Fruit fly (Drosophila melanogaster): ENCODE data around the gene vri.

Gene vri

DNA sequence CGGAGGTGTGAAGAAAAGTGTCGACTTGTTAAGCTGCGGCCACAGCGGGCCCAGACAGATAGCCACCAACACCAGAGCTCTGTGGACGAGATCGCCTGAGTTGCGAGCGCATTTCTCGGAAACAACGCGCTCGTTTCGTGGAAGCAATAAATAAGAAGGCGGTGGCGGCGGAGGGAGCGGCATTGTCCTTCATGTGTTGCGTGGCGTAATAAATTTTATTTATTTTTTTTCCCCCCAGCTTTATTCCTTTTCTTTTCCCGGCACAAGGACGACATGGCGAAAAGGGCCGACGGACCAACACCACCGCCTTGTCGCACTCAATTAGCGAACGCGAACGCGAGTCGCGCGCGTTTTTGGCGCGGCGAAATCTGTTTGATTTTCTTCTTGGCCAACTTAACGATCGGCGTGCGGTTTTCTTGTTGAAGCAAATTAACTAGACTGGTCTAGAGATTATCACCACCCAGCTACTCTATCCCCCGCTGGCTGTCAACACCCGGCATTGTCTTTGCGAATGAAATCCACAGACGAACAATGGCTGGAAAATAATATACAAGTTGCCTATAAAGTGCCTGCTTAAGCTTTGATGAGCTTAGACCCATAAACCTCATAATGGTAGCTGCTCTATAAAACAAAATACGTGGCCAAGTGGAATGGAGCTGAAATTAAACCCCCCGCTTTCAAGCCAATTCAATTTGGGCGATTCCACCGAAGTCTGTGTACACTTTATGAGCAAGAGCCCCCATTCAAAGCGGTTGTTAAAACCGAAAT is 29.5 kb upstream of the vri start:
- no peak for TF ChIP-seq CG17801 (GFP tag; optimal IDR thresholded peaks at IDR 0.05; ENCODE audit: partially characterized antibody)

DNA sequence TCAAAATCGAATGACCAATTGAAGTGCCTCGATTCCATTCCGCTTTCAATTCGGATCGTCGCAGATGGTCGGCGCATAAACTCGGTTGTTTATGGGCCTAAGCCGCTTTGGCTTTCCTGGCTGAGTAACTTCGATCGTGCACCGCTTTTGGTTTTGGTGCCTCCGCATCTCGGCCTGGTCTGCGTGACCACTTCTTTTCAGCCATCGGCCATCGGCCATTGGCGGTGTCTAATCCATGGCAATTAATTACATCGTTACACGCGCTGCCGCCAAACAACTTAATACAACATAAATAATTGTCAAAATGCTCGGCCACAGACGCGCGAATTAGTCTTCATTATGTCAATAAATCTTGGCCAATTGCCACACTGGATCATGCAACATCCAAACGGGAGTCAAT is 28.5 kb upstream of the vri start:
- TF ChIP-seq CG17801 (GFP tag; optimal IDR thresholded peaks at IDR 0.05; ENCODE audit: partially characterized antibody): no peak

dm6 chr2L:5261223-5261984 is 27.3 kb upstream of the vri start:
- TF ChIP-seq CG17801 (GFP tag; optimal IDR thresholded peaks at IDR 0.05; ENCODE audit: partially characterized antibody): no peak

DNA sequence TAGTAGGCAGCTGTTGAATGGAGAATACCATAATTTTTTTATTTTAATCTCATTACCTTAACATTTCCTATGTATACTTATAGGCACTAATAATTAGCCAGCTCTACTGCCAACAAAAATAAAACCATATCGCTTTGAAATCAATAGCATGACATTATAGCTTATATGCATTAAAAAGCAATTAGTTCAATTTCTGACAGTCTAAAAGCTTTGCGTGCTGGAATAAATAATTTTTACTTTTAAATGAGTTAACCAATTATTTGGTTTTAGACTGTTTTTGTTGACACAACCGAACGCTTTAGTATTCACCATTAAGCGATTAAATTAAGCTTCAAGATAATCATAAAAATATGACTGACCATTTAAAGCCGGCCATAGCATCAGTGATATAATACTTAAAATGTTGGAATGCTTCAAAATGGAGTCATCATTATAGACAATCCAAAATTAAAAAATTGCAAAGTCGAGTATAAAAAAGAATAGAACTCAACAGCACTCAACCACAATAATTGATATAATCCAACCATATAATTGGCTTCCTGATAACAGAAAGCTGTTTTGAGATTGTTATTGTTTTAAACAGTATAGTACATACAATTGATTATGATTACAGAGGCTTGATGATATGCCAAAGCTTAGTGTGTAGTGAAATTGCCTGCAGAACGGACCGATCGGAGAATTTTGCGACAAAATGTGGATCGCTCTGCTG is 25.2 kb upstream of the vri start, which contains the start of gene Cyp4ac1:
Gene Cyp4ac1 (plus strand): TSS at position 659 of the 709 bp plus-strand sequence.
- TF ChIP-seq CG17801 (GFP tag; optimal IDR thresholded peaks at IDR 0.05; ENCODE audit: partially characterized antibody): no peak

DNA sequence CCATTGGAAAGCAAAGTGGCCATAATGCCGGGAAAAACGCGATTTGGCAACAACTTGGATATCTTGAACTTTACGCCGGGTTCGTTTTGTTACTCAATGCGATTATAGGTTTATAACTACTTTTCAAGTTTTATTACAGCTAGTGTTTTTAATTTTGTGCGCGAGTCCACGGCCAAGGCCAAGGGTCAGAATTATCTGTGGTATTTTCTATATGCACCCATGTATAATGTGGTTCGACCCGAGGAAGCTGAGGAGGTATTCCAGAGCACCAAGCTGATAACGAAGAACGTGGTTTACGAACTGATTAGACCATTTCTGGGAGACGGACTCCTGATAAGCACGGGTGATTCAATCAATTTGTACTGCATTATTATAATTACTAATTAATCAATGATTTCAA is 24.6 kb upstream of the vri start:
- no peak for TF ChIP-seq CG17801 (GFP tag; optimal IDR thresholded peaks at IDR 0.05; ENCODE audit: partially characterized antibody)

DNA sequence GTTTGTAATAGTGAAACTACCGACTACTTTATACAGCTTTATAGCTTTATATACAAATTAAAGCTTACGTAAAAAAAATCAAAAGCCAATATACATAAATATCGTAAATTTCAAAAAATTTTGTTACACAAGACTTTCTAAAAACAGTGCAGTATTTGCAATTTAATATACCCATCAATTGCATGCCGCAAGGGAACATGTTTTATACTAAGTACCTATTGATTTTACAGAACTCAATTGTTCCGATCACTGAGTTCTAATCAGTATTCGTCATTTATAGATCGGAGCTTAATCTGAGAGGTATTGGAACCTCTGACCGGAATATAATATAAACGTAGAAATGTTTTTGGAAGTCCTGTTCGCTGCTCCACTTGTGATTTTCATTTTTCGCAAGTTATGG is 22.7 kb upstream of the vri start, which contains the start of gene Cyp4ac2:
Gene Cyp4ac2 (plus strand): TSS at position 301 of the 400 bp plus-strand sequence.
- TF ChIP-seq CG17801 (GFP tag; optimal IDR thresholded peaks at IDR 0.05; ENCODE audit: partially characterized antibody): no peak

DNA sequence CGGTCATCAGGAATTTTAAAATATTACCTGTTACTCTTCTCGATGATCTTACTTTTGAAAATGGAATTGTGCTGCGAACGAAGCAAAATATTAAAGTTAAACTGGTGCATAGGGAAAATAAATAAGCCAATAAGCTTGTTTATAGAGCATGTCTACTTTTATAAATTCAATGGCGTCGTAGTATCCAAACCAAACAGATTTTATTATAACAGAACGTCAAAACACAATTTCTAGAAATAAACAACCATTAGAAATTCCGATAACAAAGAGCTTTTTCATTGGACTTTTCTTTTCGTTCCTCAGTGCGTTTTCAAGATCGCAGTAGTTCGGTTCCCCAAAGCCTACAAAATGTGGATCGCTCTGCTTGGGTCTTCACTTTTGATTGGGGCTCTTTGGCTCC is 20.5 kb upstream of the vri start, which contains the start of gene Cyp4ac3:
Gene Cyp4ac3 (plus strand): TSS at position 301 of the 400 bp plus-strand sequence.
- no peak for TF ChIP-seq CG17801 (GFP tag; optimal IDR thresholded peaks at IDR 0.05; ENCODE audit: partially characterized antibody)

dm6 chr2L:5270215-5271071 is 18.3 kb upstream of the vri start:
- TF ChIP-seq CG17801 (GFP tag; optimal IDR thresholded peaks at IDR 0.05; ENCODE audit: partially characterized antibody): no peak

dm6 chr2L:5271081-5271480 is 17.7 kb upstream of the vri start, which contains the start of gene tkv:
Gene tkv (minus strand): TSS chr2L:5271384.
- TF ChIP-seq CG17801 (GFP tag; optimal IDR thresholded peaks at IDR 0.05; ENCODE audit: partially characterized antibody): no peak

dm6 chr2L:5277262-5278008 is 11.3 kb upstream of the vri start:
- no peak for TF ChIP-seq CG17801 (GFP tag; optimal IDR thresholded peaks at IDR 0.05; ENCODE audit: partially characterized antibody)

DNA sequence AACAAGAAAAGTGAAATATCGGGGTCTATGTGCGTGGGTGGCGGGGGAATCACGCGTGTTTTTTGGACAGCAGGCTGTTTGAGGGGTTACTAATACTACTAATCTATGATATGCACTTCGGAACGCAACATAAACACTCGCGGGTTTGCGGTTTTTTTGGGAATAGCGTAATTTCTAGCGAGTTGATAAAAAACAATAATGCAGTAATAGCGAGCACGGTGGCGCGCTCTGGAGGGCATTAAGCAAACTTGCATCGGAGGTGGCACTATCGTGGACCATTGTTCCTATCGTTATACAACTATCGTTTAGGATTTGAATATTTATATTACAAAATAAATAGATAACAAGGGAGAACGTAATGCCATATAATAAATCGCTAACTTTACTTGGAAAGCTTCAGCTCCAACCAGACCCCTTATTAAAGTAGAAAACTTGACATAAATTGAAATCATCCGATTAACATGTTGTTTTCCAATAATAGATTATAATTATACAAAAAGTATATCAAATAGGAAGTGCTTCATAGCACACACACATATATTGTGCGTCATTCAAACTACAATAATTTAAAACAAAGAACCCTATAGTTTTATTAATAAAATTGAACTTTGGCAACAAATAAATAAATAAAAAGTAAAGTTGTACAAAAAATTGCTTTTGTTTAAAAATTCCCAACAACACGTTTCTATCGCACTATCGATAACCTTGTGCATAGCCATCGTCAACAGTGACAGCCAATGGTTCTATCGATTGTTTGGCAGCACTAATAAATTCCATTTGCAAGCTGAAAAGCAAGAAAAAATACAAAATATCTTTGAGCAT is 10.2 kb upstream of the vri start, which contains the start of the genes Nin and Bub1:
Gene Nin (minus strand): TSS at position 240 of the 822 bp plus-strand sequence.
Gene Bub1 (plus strand): TSS at position 557 of the 822 bp plus-strand sequence.
- peak; percentile 4 for TF ChIP-seq CG17801 (GFP tag; optimal IDR thresholded peaks at IDR 0.05; ENCODE audit: partially characterized antibody)

DNA sequence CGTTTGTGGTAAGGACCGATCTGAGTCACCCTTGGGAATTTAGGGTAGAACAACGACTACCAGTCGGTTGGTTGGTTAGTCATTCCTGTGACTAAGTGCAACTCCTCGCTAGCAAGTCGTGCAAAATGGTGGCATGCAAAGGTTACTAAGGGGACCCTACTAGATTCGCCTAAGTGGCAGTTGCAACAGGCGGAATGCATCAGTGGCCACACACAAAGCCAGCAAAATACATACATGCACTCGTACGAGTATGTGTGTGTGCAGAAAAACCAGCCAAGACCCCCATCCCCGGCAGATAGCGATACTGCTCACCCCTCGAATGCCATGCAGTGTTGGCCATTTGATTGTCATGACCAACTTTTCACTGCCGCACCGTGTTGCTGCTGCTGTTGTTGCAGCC is 3.9 kb upstream of the vri start:
- TF ChIP-seq CG17801 (GFP tag; optimal IDR thresholded peaks at IDR 0.05; ENCODE audit: partially characterized antibody): no peak

DNA sequence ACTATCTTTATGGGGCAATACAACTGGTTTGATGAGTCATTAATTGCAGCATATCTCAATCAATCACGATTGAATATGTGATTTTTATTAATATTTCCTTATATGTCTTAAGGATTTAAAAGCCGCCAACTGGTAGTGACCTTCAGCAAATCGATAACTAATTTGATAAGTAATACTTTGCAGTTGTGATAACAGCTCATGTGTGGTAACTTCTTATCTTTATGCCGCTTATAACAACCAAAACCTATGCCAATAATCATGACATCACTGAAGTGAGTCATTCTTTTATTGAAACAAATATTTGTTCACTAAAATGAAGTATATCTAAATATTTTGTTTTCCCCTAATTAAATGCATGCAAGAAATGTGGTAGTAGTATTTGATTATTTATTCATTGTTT is 2.9 kb upstream of the vri start:
- no peak for TF ChIP-seq CG17801 (GFP tag; optimal IDR thresholded peaks at IDR 0.05; ENCODE audit: partially characterized antibody)

All from ovary, adult (tissue).